Worm (Caenorhabditis elegans) whole organism, L2 larva: ENCODE measurements around the gene C27A7.9.

Experiments used
- C34F6.9 ChIP-seq: fragments of 150-350 bp; optimal IDR thresholded peaks from 2 replicates; lab custom pipeline; 2014; ENCODE audit warnings: missing biosample characterization, missing genetic modification characterization
- F13H6.1 ChIP-seq: sonication (generic microtip); optimal IDR thresholded peaks from 2 replicates; lab custom pipeline; 2016; ENCODE audit warnings: missing genetic modification characterization, missing compliant biosample characterization
- R02D3.7 ChIP-seq: fragments of 150-350 bp; optimal IDR thresholded peaks from 2 replicates; lab custom pipeline; 2014; ENCODE audit warnings: missing biosample characterization, missing genetic modification characterization
- Y55F3AM.14 ChIP-seq: fragments of 200-800 bp; sonication (Bioruptor generic); optimal IDR thresholded peaks from 2 replicates; lab custom pipeline; 2018; ENCODE audit warnings: mild to moderate bottlenecking, missing genetic modification characterization, missing compliant biosample characterization
- ZK546.5 ChIP-seq: sonication (generic microtip); optimal IDR thresholded peaks from 2 replicates; lab custom pipeline; 2017; ENCODE audit warnings: missing biosample characterization, missing genetic modification characterization
- alr-1 ChIP-seq: fragments of 150-350 bp; optimal IDR thresholded peaks from 2 replicates; lab custom pipeline; 2014; ENCODE audit warnings: missing biosample characterization, missing genetic modification characterization
- aly-2 ChIP-seq: fragments of 150-350 bp; optimal IDR thresholded peaks from 2 replicates; lab custom pipeline; 2014; ENCODE audit warnings: missing biosample characterization, missing genetic modification characterization
- ama-1 ChIP-seq: fragments of 150-350 bp; optimal IDR thresholded peaks from 2 replicates; lab custom pipeline; 2018; ENCODE audit warnings: inconsistent platforms
- blmp-1 ChIP-seq: sonication (generic microtip); optimal IDR thresholded peaks from 2 replicates; lab custom pipeline; 2017; ENCODE audit warnings: missing genetic modification characterization, mild to moderate bottlenecking, missing compliant biosample characterization, antibody characterized with exemption, moderate library complexity; ENCODE audit not compliant: insufficient read depth
- ceh-16 ChIP-seq: fragments of 150-350 bp; optimal IDR thresholded peaks from 2 replicates; lab custom pipeline; 2014; ENCODE audit warnings: missing biosample characterization, missing genetic modification characterization
- ceh-82 ChIP-seq: fragments of 150-350 bp; optimal IDR thresholded peaks from 2 replicates; lab custom pipeline; 2014; ENCODE audit warnings: missing biosample characterization, missing genetic modification characterization
- egl-27 ChIP-seq: sonication (generic microtip); optimal IDR thresholded peaks from 3 replicates; lab custom pipeline; 2017; ENCODE audit warnings: missing biosample characterization, missing genetic modification reagents, missing genetic modification characterization
- elt-1 ChIP-seq: fragments of 150-350 bp; optimal IDR thresholded peaks from 2 replicates; lab custom pipeline; 2014; ENCODE audit warnings: missing biosample characterization, missing genetic modification characterization
- gmeb-1 ChIP-seq: fragments of 150-350 bp; optimal IDR thresholded peaks from 2 replicates; lab custom pipeline; 2014; ENCODE audit warnings: missing biosample characterization, missing genetic modification characterization
- lin-11 ChIP-seq: fragments of 150-350 bp; sonication (generic microtip); optimal IDR thresholded peaks from 2 replicates; lab custom pipeline; 2014; ENCODE audit warnings: missing biosample characterization, missing genetic modification characterization, inconsistent platforms, mixed read lengths
- lin-39 ChIP-seq: fragments of 150-350 bp; optimal IDR thresholded peaks from 2 replicates; lab custom pipeline; 2014; ENCODE audit warnings: missing biosample characterization, missing genetic modification reagents, missing genetic modification characterization
- lsy-2 ChIP-seq, 2 experiments: fragments of 150-350 bp in 1 of 2; sonication (generic microtip) in 1 of 2; optimal IDR thresholded peaks; 2 replicates each; lab custom pipeline; 2014 to 2017; ENCODE audit warnings: missing biosample characterization in 2 of 2, missing genetic modification characterization in 2 of 2
- mab-5 ChIP-seq: fragments of 150-350 bp; optimal IDR thresholded peaks from 2 replicates; lab custom pipeline; 2014; ENCODE audit warnings: missing biosample characterization, missing genetic modification characterization
- mbf-1 ChIP-seq: sonication (generic microtip); optimal IDR thresholded peaks from 2 replicates; lab custom pipeline; 2017; ENCODE audit warnings: missing biosample characterization, missing genetic modification characterization
- nhr-10 ChIP-seq: sonication (generic microtip); optimal IDR thresholded peaks from 2 replicates; lab custom pipeline; 2017; ENCODE audit warnings: missing biosample characterization, missing genetic modification characterization
- nhr-11 ChIP-seq: fragments of 150-350 bp; optimal IDR thresholded peaks from 2 replicates; lab custom pipeline; 2014; ENCODE audit warnings: missing biosample characterization, missing genetic modification characterization
- nhr-21 ChIP-seq: fragments of 150-350 bp; optimal IDR thresholded peaks from 2 replicates; lab custom pipeline; 2014; ENCODE audit warnings: missing biosample characterization, missing genetic modification characterization
- nhr-237 ChIP-seq: fragments of 150-350 bp; optimal IDR thresholded peaks from 2 replicates; lab custom pipeline; 2014; ENCODE audit warnings: missing biosample characterization, missing genetic modification characterization
- nhr-25 ChIP-seq: fragments of 150-350 bp; sonication (generic microtip); optimal IDR thresholded peaks from 3 replicates; lab custom pipeline; 2014; ENCODE audit warnings: missing biosample characterization, missing genetic modification characterization
- peb-1 ChIP-seq: fragments of 150-350 bp; optimal IDR thresholded peaks from 2 replicates; lab custom pipeline; 2014; ENCODE audit warnings: missing biosample characterization, missing genetic modification characterization
- sem-4 ChIP-seq: fragments of 150-350 bp; optimal IDR thresholded peaks from 2 replicates; lab custom pipeline; 2014; ENCODE audit warnings: missing biosample characterization, missing genetic modification reagents, missing genetic modification characterization
- skn-1 ChIP-seq: sonication (generic microtip); optimal IDR thresholded peaks from 2 replicates; lab custom pipeline; 2017; ENCODE audit warnings: missing biosample characterization, missing genetic modification characterization
- sma-3 ChIP-seq: sonication (generic microtip); optimal IDR thresholded peaks from 2 replicates; lab custom pipeline; 2016; ENCODE audit warnings: missing genetic modification reagents, missing genetic modification characterization, missing compliant biosample characterization
- snpc-4 ChIP-seq: fragments of 150-350 bp; optimal IDR thresholded peaks from 2 replicates; lab custom pipeline; 2014; ENCODE audit warnings: missing biosample characterization, missing genetic modification characterization
- unc-55 ChIP-seq: fragments of 150-350 bp; sonication (generic microtip); optimal IDR thresholded peaks from 3 replicates; lab custom pipeline; 2014; ENCODE audit warnings: missing biosample characterization, missing genetic modification reagents, missing genetic modification characterization
- zag-1 ChIP-seq: fragments of 150-350 bp; optimal IDR thresholded peaks from 2 replicates; lab custom pipeline; 2014; ENCODE audit warnings: missing biosample characterization, missing genetic modification characterization
- ztf-1 ChIP-seq: fragments of 200-800 bp; sonication (Bioruptor generic); conservative IDR thresholded peaks from 2 replicates; pipeline ENCODE4 v1.3.6; 2022; ENCODE audit warnings: missing genetic modification characterization, missing compliant biosample characterization
- ztf-4 ChIP-seq: fragments of 150-350 bp; optimal IDR thresholded peaks from 2 replicates; lab custom pipeline; 2014; ENCODE audit warnings: missing biosample characterization, missing genetic modification characterization

C27A7.9 gene

ce11 chrV:12181310-12181709, 26.9 kb upstream of the C27A7.9 start, which contains the start of gene elpc-3:
TSS of gene elpc-3 (minus strand) at chrV:12181410.
- TF ChIP-seq blmp-1 (tag; lab: Kevin White, UChicago): no peak
- TF ChIP-seq aly-2 (tag; lab: Kevin White, UChicago): no peak
- no peak for TF ChIP-seq zag-1 (tag; lab: Kevin White, UChicago)
- no peak for TF ChIP-seq Y55F3AM.14
- TF ChIP-seq nhr-25 (tag; lab: Kevin White, UChicago): no peak
- TF ChIP-seq alr-1 (tag; lab: Kevin White, UChicago): no peak
- TF ChIP-seq nhr-21 (tag; lab: Kevin White, UChicago): no peak
- no peak for TF ChIP-seq sem-4 (tag; lab: Kevin White, UChicago)
- no peak for TF ChIP-seq ama-1 (lab: Kevin White, UChicago)
- no peak for TF ChIP-seq C34F6.9 (tag; lab: Kevin White, UChicago)
- no peak for TF ChIP-seq gmeb-1
- TF ChIP-seq F13H6.1 (tag; lab: Kevin White, UChicago): no peak
- TF ChIP-seq lsy-2 (tag; optimal IDR thresholded peaks at IDR 0.05; lab: Kevin White, UChicago): no peak
- TF ChIP-seq egl-27 (tag; lab: Kevin White, UChicago): no peak
- TF ChIP-seq unc-55 (GFP tag; lab: Kevin White, UChicago): no peak
- no peak for TF ChIP-seq nhr-11 (tag; lab: Kevin White, UChicago)

- TF ChIP-seq ztf-1 (GFP tag; lab: Robert Waterston, UW) (no peak), lsy-2 (tag; optimal IDR thresholded peaks at IDR 0.05; lab: Kevin White, UChicago) (no peak), mbf-1 (tag; lab: Kevin White, UChicago) (no peak), ceh-16 (no peak), ztf-4 (tag; lab: Kevin White, UChicago) (no peak), aly-2 (tag; lab: Kevin White, UChicago) (no peak), C34F6.9 (tag; lab: Kevin White, UChicago) (no peak)
These were observed 24.9 kb upstream of the C27A7.9 start, which contains the start of gene clec-224 for ce11 chrV:12179338-12179737. TSS of gene clec-224 (minus strand) at chrV:12179438.

ce11 chrV:12170114-12170513, 15.7 kb upstream of the C27A7.9 start, which contains the start of gene ZK863.1:
TSS of gene ZK863.1 (minus strand) at chrV:12170214.
- TF ChIP-seq mab-5 (tag; lab: Kevin White, UChicago) (no peak), ZK546.5 (tag; lab: Kevin White, UChicago) (no peak), ztf-4 (tag; lab: Kevin White, UChicago) (no peak), ceh-82 (tag; lab: Kevin White, UChicago) (no peak), sem-4 (tag; lab: Kevin White, UChicago) (no peak), lin-11 (tag; lab: Kevin White, UChicago) (no peak), skn-1 (tag; lab: Kevin White, UChicago) (no peak), nhr-237 (tag; lab: Kevin White, UChicago) (no peak), ztf-1 (GFP tag; lab: Robert Waterston, UW) (no peak), lsy-2 (tag; optimal IDR thresholded peaks at IDR 0.05; lab: Kevin White, UChicago) (no peak), lin-39 (tag; lab: Kevin White, UChicago) (no peak), elt-1 (tag; lab: Kevin White, UChicago) (no peak), ceh-16 (no peak), nhr-10 (tag; lab: Kevin White, UChicago) (no peak), C34F6.9 (tag; lab: Kevin White, UChicago) (no peak), mbf-1 (tag; lab: Kevin White, UChicago) (no peak), nhr-25 (tag; lab: Kevin White, UChicago) (no peak), blmp-1 (tag; lab: Kevin White, UChicago) (no peak), sma-3 (GFP tag; lab: Kevin White, UChicago) (no peak)

- TF ChIP-seq snpc-4 (tag; lab: Kevin White, UChicago) (no peak), unc-55 (GFP tag; lab: Kevin White, UChicago) (peak; percentile 18)
These were observed 13.2 kb upstream of the C27A7.9 start, which contains the start of gene col-37 for ce11 chrV:12167653-12168052. TSS of gene col-37 (minus strand) at chrV:12167753.

ce11 chrV:12167031-12167430, 12.6 kb upstream of the C27A7.9 start:
- no peak for TF ChIP-seq ceh-82 (tag; lab: Kevin White, UChicago)
- TF ChIP-seq C34F6.9 (tag; lab: Kevin White, UChicago): no peak
- TF ChIP-seq R02D3.7 (tag; lab: Kevin White, UChicago): no peak
- TF ChIP-seq peb-1: no peak
